Worm (Caenorhabditis elegans) whole organism, early embryonic: Measurements from ENCODE around the gene sre-43.

Source experiments
- ama-1 ChIP-seq: fragments of 150-350 bp; optimal IDR thresholded peaks from 2 replicates; lab custom pipeline; 2014
- flt-1 ChIP-seq: fragments of 200-800 bp; sonication (Bioruptor generic); IDR thresholded peaks from 2 replicates; pipeline ENCODE4 v1.3.6; 2022; ENCODE audit warnings: missing genetic modification characterization, missing compliant biosample characterization
- pes-1 ChIP-seq: fragments of 200-800 bp; sonication (Bioruptor generic); IDR thresholded peaks from 2 replicates; pipeline ENCODE4 v1.3.6; 2022; ENCODE audit warnings: missing genetic modification reagents, missing genetic modification characterization, missing compliant biosample characterization
- scrt-1 ChIP-seq: fragments of 200-800 bp; sonication (Bioruptor generic); IDR thresholded peaks from 2 replicates; pipeline ENCODE4 v1.3.6; 2022; ENCODE audit warnings: missing genetic modification characterization, missing compliant biosample characterization
- sea-1 ChIP-seq: fragments of 200-800 bp; sonication (Bioruptor generic); conservative IDR thresholded peaks from 2 replicates; pipeline ENCODE4 v1.3.6; 2022; ENCODE audit warnings: missing genetic modification characterization, missing compliant biosample characterization
- tbx-11 ChIP-seq: fragments of 200-800 bp; sonication (Bioruptor generic); IDR thresholded peaks from 2 replicates; pipeline ENCODE4 v1.3.6; 2022; ENCODE audit warnings: missing genetic modification characterization, missing compliant biosample characterization
- tra-4 ChIP-seq: sonication (generic microtip); optimal IDR thresholded peaks from 2 replicates; lab custom pipeline; 2017; ENCODE audit warnings: missing genetic modification characterization, missing compliant biosample characterization

DNA sequence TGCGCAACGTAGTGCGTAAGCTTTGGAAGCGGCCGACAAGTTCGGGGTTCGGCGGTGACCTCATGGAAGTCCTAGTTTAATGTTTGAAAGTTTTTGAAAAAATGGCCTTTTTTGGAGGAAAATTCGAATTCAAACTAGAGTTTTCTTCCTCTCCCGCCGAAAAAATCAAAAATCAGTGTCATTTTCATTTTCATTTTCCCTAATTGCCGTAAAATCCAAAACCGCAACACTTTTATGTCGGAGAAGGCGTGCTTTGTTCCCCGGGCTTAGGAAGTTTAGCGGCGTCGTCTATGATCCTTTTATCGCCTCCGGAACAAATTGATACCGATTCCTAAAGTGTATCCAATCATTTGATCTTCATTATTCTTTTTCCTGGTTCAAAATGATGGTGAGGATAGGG, 44.0 kb downstream of the sre-43 start, which contains the start of gene mltn-5:
- TF ChIP-seq ama-1 (lab: Kevin White, UChicago) (no peak), pes-1 (GFP tag; lab: Robert Waterston, UW) (no peak), tbx-11 (GFP tag; lab: Robert Waterston, UW) (no peak), flt-1 (GFP tag; lab: Robert Waterston, UW) (no peak), scrt-1 (GFP tag; lab: Robert Waterston, UW) (no peak), tra-4 (tag; lab: Kevin White, UChicago) (no peak), sea-1 (GFP tag; lab: Robert Waterston, UW) (no peak)
